Worm (Caenorhabditis elegans): ENCODE data around the gene xbx-3.

DNA sequence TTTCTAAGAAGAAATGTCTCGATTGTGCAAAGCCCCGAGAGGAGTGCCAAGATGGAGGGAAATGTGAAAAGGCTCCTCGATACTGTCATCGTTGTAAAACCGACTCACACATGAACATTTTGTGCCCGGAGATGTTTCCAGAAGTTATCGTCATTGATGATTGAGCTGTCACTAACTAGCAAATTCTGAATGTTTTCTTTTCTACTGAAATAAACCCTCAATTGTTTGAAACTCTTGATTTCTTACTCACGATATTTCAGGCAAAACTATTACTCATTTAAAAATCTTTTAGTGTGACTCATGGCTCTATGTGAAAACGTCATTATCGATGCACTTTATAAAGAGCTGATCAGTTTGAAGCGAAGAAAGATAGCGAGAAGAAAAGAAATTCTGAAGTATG is 49.4 kb downstream of the xbx-3 start, which contains the start of gene T16H12.13:
- TF ChIP-seq nhr-12 (tag; optimal IDR thresholded peaks at IDR 0.05) (no peak), lsy-2 (tag; optimal IDR thresholded peaks at IDR 0.05) (no peak), unc-62 (GFP tag; optimal IDR thresholded peaks at IDR 0.05) (no peak), fkh-10 (GFP tag; optimal IDR thresholded peaks at IDR 0.05) (no peak)
